ENCODE assay signal across 6 worm cellular contexts in the genomic region with DNA sequence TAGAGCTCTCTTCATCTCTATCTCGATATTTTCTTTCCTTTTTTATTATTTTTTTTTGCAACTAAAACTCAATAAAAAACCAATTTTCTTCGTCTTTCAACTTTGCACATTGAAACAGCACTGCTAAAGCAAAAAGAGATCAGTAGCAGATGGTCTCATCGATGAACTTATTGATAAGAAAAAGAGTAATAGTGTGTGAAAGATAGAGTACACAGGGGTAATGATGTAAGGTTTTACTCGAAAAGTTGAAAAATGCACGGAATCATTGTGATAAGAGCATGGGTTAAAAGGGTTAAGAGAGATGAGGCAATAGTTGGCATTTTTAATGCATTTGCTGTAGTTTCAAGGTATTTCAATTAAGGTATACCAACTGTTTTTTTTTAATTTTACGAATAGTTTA.
TF ChIP-seq lines count a peak whose summit lies in the region.

No protein-coding gene starts in this region.

TF ChIP-seq in whole organism, L1 larva, 84 proteins besides CTCF, POLR2A, EP300 and RAD21 (continues in another document):
- no peak for TF ChIP-seq egl-13 (tag; optimal IDR thresholded peaks at IDR 0.05; lab: Kevin White, UChicago)
- no peak for TF ChIP-seq mep-1 (tag; optimal IDR thresholded peaks at IDR 0.05; lab: Kevin White, UChicago)
- TF ChIP-seq nhr-85 (tag; lab: Kevin White, UChicago) = no peak
- no peak for TF ChIP-seq elt-3 (tag; optimal IDR thresholded peaks at IDR 0.05; lab: Kevin White, UChicago)
- no peak for TF ChIP-seq lin-14 (GFP tag; optimal IDR thresholded peaks at IDR 0.05; lab: Kevin White, UChicago)
- no peak for TF ChIP-seq aly-2 (tag; optimal IDR thresholded peaks at IDR 0.05; lab: Kevin White, UChicago)
- peak; percentile 76 for TF ChIP-seq elt-2 (tag; optimal IDR thresholded peaks at IDR 0.05; lab: Kevin White, UChicago)
- peak; percentile 34 for TF ChIP-seq nhr-90 (tag; optimal IDR thresholded peaks at IDR 0.05; lab: Kevin White, UChicago; ENCODE audit: poor library complexity)
- TF ChIP-seq efl-1 (optimal IDR thresholded peaks at IDR 0.05; lab: Kevin White, UChicago) = no peak
- TF ChIP-seq efl-1 (GFP tag; optimal IDR thresholded peaks at IDR 0.05 in 1 of 2; lab: Kevin White, UChicago) = no peak
- no peak for TF ChIP-seq pax-3 (tag; optimal IDR thresholded peaks at IDR 0.05; lab: Kevin White, UChicago)
- no peak for TF ChIP-seq blmp-1 (tag; optimal IDR thresholded peaks at IDR 0.05; lab: Kevin White, UChicago)
- TF ChIP-seq nhr-47 (tag; optimal IDR thresholded peaks at IDR 0.05; lab: Kevin White, UChicago) = no peak
- TF ChIP-seq skn-1 (tag; optimal IDR thresholded peaks at IDR 0.05; lab: Kevin White, UChicago) = no peak
- TF ChIP-seq nhr-237 (tag; optimal IDR thresholded peaks at IDR 0.05; lab: Kevin White, UChicago) = no peak

TF ChIP-seq in whole organism, L2 larva, 48 proteins besides CTCF, POLR2A, EP300 and RAD21:
- TF ChIP-seq lin-13 (GFP tag; optimal IDR thresholded peaks at IDR 0.05; lab: Kevin White, UChicago) (no peak), zag-1 (tag; optimal IDR thresholded peaks at IDR 0.05; lab: Kevin White, UChicago) (no peak), nhr-25 (tag; optimal IDR thresholded peaks at IDR 0.05; lab: Kevin White, UChicago) (peak; percentile 35), fos-1 (tag; optimal IDR thresholded peaks at IDR 0.05; lab: Kevin White, UChicago) (peak; percentile 75), peb-1 (tag; optimal IDR thresholded peaks at IDR 0.05; lab: Kevin White, UChicago) (no peak), F13H6.1 (tag; optimal IDR thresholded peaks at IDR 0.05; lab: Kevin White, UChicago) (no peak), R02D3.7 (tag; optimal IDR thresholded peaks at IDR 0.05; lab: Kevin White, UChicago) (no peak), unc-62 (GFP tag; optimal IDR thresholded peaks at IDR 0.05; lab: Kevin White, UChicago) (no peak), C34F6.9 (tag; optimal IDR thresholded peaks at IDR 0.05; lab: Kevin White, UChicago) (no peak), sma-9 (GFP tag; optimal IDR thresholded peaks at IDR 0.05; lab: Kevin White, UChicago) (peak; percentile 69), sma-9 (tag; optimal IDR thresholded peaks at IDR 0.05; lab: Kevin White, UChicago) (no peak), lin-39 (tag; optimal IDR thresholded peaks at IDR 0.05; lab: Kevin White, UChicago) (no peak), unc-39 (tag; optimal IDR thresholded peaks at IDR 0.05; lab: Kevin White, UChicago) (no peak), mdl-1 (tag; optimal IDR thresholded peaks at IDR 0.05; lab: Kevin White, UChicago) (no peak), sma-3 (GFP tag; optimal IDR thresholded peaks at IDR 0.05; lab: Kevin White, UChicago) (peak; percentile 37), aly-2 (tag; optimal IDR thresholded peaks at IDR 0.05; lab: Kevin White, UChicago) (no peak)

TF ChIP-seq in whole organism, L3 larva, 47 proteins besides CTCF, POLR2A, EP300 and RAD21:
- TF ChIP-seq ztf-4 (tag; optimal IDR thresholded peaks at IDR 0.05; lab: Kevin White, UChicago) (peak; percentile 38), lsy-12 (tag; optimal IDR thresholded peaks at IDR 0.05; lab: Kevin White, UChicago) (no peak), elt-2 (tag; optimal IDR thresholded peaks at IDR 0.05; lab: Kevin White, UChicago) (peak; percentile 76), sea-2 (GFP tag; optimal IDR thresholded peaks at IDR 0.05; lab: Kevin White, UChicago) (no peak), nhr-11 (tag; optimal IDR thresholded peaks at IDR 0.05; lab: Kevin White, UChicago) (no peak), pqm-1 (tag; optimal IDR thresholded peaks at IDR 0.05; lab: Kevin White, UChicago) (peak; percentile 83), nhr-77 (tag; optimal IDR thresholded peaks at IDR 0.05; lab: Kevin White, UChicago) (no peak), ceh-9 (tag; optimal IDR thresholded peaks at IDR 0.05; lab: Kevin White, UChicago) (no peak)

TF ChIP-seq in whole organism, L4 larva, 104 proteins besides CTCF, POLR2A, EP300 and RAD21:
- TF ChIP-seq dve-1 (tag; optimal IDR thresholded peaks at IDR 0.05; lab: Kevin White, UChicago; ENCODE audit: insufficient read depth) = peak; percentile 48
- TF ChIP-seq daf-16 (GFP tag; optimal IDR thresholded peaks at IDR 0.05; lab: Kevin White, UChicago) = no peak
- TF ChIP-seq daf-16 (tag; optimal IDR thresholded peaks at IDR 0.05; lab: Kevin White, UChicago) = peak; percentile 43
- TF ChIP-seq mdl-1 (tag; optimal IDR thresholded peaks at IDR 0.05; lab: Kevin White, UChicago) = peak in 1 of 2 experiments; percentile 3
- peak; percentile 13 for TF ChIP-seq hlh-11 (tag; optimal IDR thresholded peaks at IDR 0.05; lab: Kevin White, UChicago)
- TF ChIP-seq lin-29 (GFP tag; IDR thresholded peaks at IDR 0.05; lab: Robert Waterston, UW) = no peak
- peak in 1 of 2 experiments; percentile 56 for TF ChIP-seq hif-1 (tag; optimal IDR thresholded peaks at IDR 0.05; lab: Kevin White, UChicago)
- peak; percentile 32; the same call in 1 of the 2 replicates for TF ChIP-seq dmd-6 (GFP tag; IDR thresholded peaks at IDR 0.05; lab: Robert Waterston, UW)
- TF ChIP-seq nhr-237 (tag; optimal IDR thresholded peaks at IDR 0.05; lab: Kevin White, UChicago) = no peak
- TF ChIP-seq mdt-29 (GFP tag; IDR thresholded peaks at IDR 0.05; lab: Robert Waterston, UW) = no peak

TF ChIP-seq in whole organism, late embryonic, 69 proteins besides CTCF, POLR2A, EP300 and RAD21:
- no peak for TF ChIP-seq ceh-9 (tag; optimal IDR thresholded peaks at IDR 0.05; lab: Kevin White, UChicago)
- TF ChIP-seq elt-2 (tag; optimal IDR thresholded peaks at IDR 0.05; lab: Kevin White, UChicago) = peak; percentile 59
TF ChIP-seq in whole organism, late embryonic: peak in this region for 1.

TF ChIP-seq in whole organism, young adult, 124 proteins besides CTCF, POLR2A, EP300 and RAD21:
- TF ChIP-seq attf-3 (GFP tag; conservative IDR thresholded peaks at IDR 0.05; lab: Robert Waterston, UW) = no peak
- TF ChIP-seq C17E4.6 (GFP tag; IDR thresholded peaks at IDR 0.05; lab: Robert Waterston, UW) = no peak
- peak; percentile 30 for TF ChIP-seq nhr-80 (tag; optimal IDR thresholded peaks at IDR 0.05; lab: Kevin White, UChicago)
TF ChIP-seq in whole organism, young adult: peak in this region for 1.
